Fruit fly (Drosophila melanogaster) whole organism, embryonic: ENCODE data around the gene Ugt36F1.

Experiments used
- Ada2b ChIP-seq: fragments of 200-800 bp; sonication (Bioruptor generic); IDR thresholded peaks from 2 replicates; pipeline ENCODE4 v1.3.6; 2022; ENCODE audit warnings: missing biosample characterization, missing genetic modification characterization
- Awh ChIP-seq: fragments of 200-800 bp; sonication (Bioruptor generic); IDR thresholded peaks from 2 replicates; pipeline ENCODE4, ENCODE4 v1.3.6; 2022; ENCODE audit warnings: missing biosample characterization, missing genetic modification characterization
- CG10543 ChIP-seq: fragments of 200-800 bp; sonication (Bioruptor generic); optimal IDR thresholded peaks from 3 replicates; lab custom pipeline; 2017; ENCODE audit warnings: missing biosample characterization, mild to moderate bottlenecking, missing genetic modification characterization, moderate library complexity
- CG11398 ChIP-seq: fragments of 200-800 bp; sonication (Bioruptor generic); optimal IDR thresholded peaks from 2 replicates; lab custom pipeline; 2016; ENCODE audit warnings: missing biosample characterization, missing genetic modification characterization
- CG1233 ChIP-seq: fragments of 200-800 bp; sonication (Bioruptor generic); optimal IDR thresholded peaks from 4 replicates; lab custom pipeline; 2018; ENCODE audit warnings: missing biosample characterization, mild to moderate bottlenecking, missing genetic modification characterization
- CG12942 ChIP-seq: fragments of 200-800 bp; sonication (Bioruptor generic); optimal IDR thresholded peaks from 3 replicates; lab custom pipeline; 2016; ENCODE audit warnings: missing biosample characterization, missing genetic modification characterization
- CG14965 ChIP-seq: fragments of 200-800 bp; sonication (Bioruptor generic); optimal IDR thresholded peaks from 2 replicates; lab custom pipeline; 2016; ENCODE audit warnings: missing biosample characterization, missing genetic modification characterization, borderline replicate concordance
- CG16815 ChIP-seq: fragments of 200-800 bp; sonication (Bioruptor generic); optimal IDR thresholded peaks from 3 replicates; lab custom pipeline; 2017; ENCODE audit warnings: missing biosample characterization, mild to moderate bottlenecking, missing genetic modification characterization
- CG16863 ChIP-seq: fragments of 200-800 bp; sonication (Bioruptor generic); optimal IDR thresholded peaks from 3 replicates; lab custom pipeline; 2016; ENCODE audit warnings: missing biosample characterization, missing genetic modification characterization
- CG2116 ChIP-seq: fragments of 200-800 bp; sonication (Bioruptor generic); optimal IDR thresholded peaks from 3 replicates; lab custom pipeline; 2018; ENCODE audit warnings: missing biosample characterization, mild to moderate bottlenecking, missing genetic modification characterization
- CG2129 ChIP-seq: fragments of 200-800 bp; sonication (Bioruptor generic); IDR thresholded peaks from 2 replicates; pipeline ENCODE4 v1.3.6; 2022; ENCODE audit warnings: missing biosample characterization, missing genetic modification characterization; ENCODE audit not compliant: partially characterized antibody
- CG2678 ChIP-seq: fragments of 200-800 bp; sonication (Bioruptor generic); optimal IDR thresholded peaks from 3 replicates; lab custom pipeline; 2019; ENCODE audit warnings: missing biosample characterization, mild to moderate bottlenecking, missing genetic modification characterization, moderate library complexity
- CG4820 ChIP-seq: fragments of 200-800 bp; sonication (Bioruptor generic); optimal IDR thresholded peaks from 3 replicates; lab custom pipeline; 2016; ENCODE audit warnings: missing biosample characterization, missing genetic modification characterization
- CG5245 ChIP-seq: fragments of 200-800 bp; sonication (Bioruptor generic); optimal IDR thresholded peaks from 3 replicates; lab custom pipeline; 2016; ENCODE audit warnings: missing biosample characterization, missing genetic modification characterization
- CG6683 ChIP-seq: fragments of 200-800 bp; sonication (Bioruptor generic); optimal IDR thresholded peaks from 2 replicates; lab custom pipeline; 2017; ENCODE audit warnings: missing biosample characterization, mild to moderate bottlenecking, missing genetic modification characterization, missing genetic modification reagents
- CG7372 ChIP-seq: fragments of 200-800 bp; sonication (Bioruptor generic); IDR thresholded peaks from 2 replicates; pipeline ENCODE4 v1.3.6; 2022; ENCODE audit warnings: missing biosample characterization, missing genetic modification characterization
- Dad ChIP-seq: fragments of 200-800 bp; sonication (Bioruptor generic); optimal IDR thresholded peaks from 3 replicates; lab custom pipeline; 2016; ENCODE audit warnings: missing biosample characterization, missing genetic modification characterization
- Fer2 ChIP-seq: fragments of 200-800 bp; sonication (Bioruptor generic); optimal IDR thresholded peaks from 2 replicates; lab custom pipeline; 2018; ENCODE audit warnings: missing biosample characterization, mild to moderate bottlenecking, missing genetic modification characterization, moderate library complexity
- Fer3 ChIP-seq: fragments of 200-800 bp; sonication (Bioruptor generic); optimal IDR thresholded peaks from 2 replicates; lab custom pipeline; 2018; ENCODE audit warnings: missing biosample characterization, mild to moderate bottlenecking, missing genetic modification characterization, moderate library complexity
- Gug ChIP-seq: fragments of 200-800 bp; sonication (Bioruptor generic); IDR thresholded peaks from 4 replicates; pipeline ENCODE4 v1.3.6; 2022; ENCODE audit warnings: missing biosample characterization, missing genetic modification characterization
- H15 ChIP-seq: fragments of 200-800 bp; sonication (Bioruptor generic); IDR thresholded peaks from 3 replicates; pipeline ENCODE4 v1.3.6; 2022; ENCODE audit warnings: missing biosample characterization, missing genetic modification characterization
- HHEX ChIP-seq: fragments of 200-800 bp; sonication (Bioruptor generic); optimal IDR thresholded peaks from 3 replicates; lab custom pipeline; 2017; ENCODE audit warnings: missing biosample characterization, mild to moderate bottlenecking, missing genetic modification characterization, missing genetic modification reagents
- NFAT ChIP-seq: fragments of 200-800 bp; sonication (Bioruptor generic); IDR thresholded peaks from 2 replicates; pipeline ENCODE4 v1.3.6; 2022; ENCODE audit warnings: missing biosample characterization, missing genetic modification characterization
- Optix ChIP-seq: fragments of 200-800 bp; sonication (Bioruptor generic); IDR thresholded peaks from 3 replicates; pipeline ENCODE4 v1.3.6; 2022; ENCODE audit warnings: missing biosample characterization, missing genetic modification characterization
- Scr ChIP-seq: fragments of 200-800 bp; sonication (Bioruptor generic); IDR thresholded peaks from 2 replicates; pipeline ENCODE4 v1.3.6; 2022; ENCODE audit warnings: missing biosample characterization, missing genetic modification characterization; ENCODE audit not compliant: partially characterized antibody
- Sin3A ChIP-seq: fragments of >200 bp; optimal IDR thresholded peaks from 2 replicates; lab custom pipeline; 2018
- ac ChIP-seq: fragments of 200-800 bp; sonication (Bioruptor generic); optimal IDR thresholded peaks from 3 replicates; lab custom pipeline; 2017; ENCODE audit warnings: missing biosample characterization, mild to moderate bottlenecking, missing genetic modification characterization
- al ChIP-seq: fragments of 200-800 bp; sonication (Bioruptor generic); IDR thresholded peaks from 2 replicates; pipeline ENCODE4 v1.3.6; 2022; ENCODE audit warnings: missing biosample characterization, missing genetic modification characterization
- amos ChIP-seq: fragments of 200-800 bp; sonication (Bioruptor generic); IDR thresholded peaks from 2 replicates; pipeline ENCODE4 v1.3.6; 2022; ENCODE audit warnings: missing biosample characterization, missing genetic modification characterization; ENCODE audit not compliant: partially characterized antibody
- ara ChIP-seq: fragments of 200-800 bp; sonication (Bioruptor generic); IDR thresholded peaks from 2 replicates; pipeline ENCODE4 v1.3.6; 2022; ENCODE audit warnings: missing biosample characterization, missing genetic modification characterization
- bbx ChIP-seq: fragments of 200-800 bp; sonication (Bioruptor generic); IDR thresholded peaks from 2 replicates; pipeline ENCODE4 v1.3.6; 2022; ENCODE audit warnings: missing biosample characterization, missing genetic modification characterization; ENCODE audit not compliant: partially characterized antibody
- bsh ChIP-seq, 2 experiments: fragments of 200-800 bp; sonication (Bioruptor generic); optimal IDR thresholded peaks; 2 replicates each; lab custom pipeline; 2017 to 2018; ENCODE audit warnings: mild to moderate bottlenecking in 2 of 2, missing biosample characterization in 2 of 2, missing genetic modification characterization in 2 of 2, moderate library complexity in 1 of 2
- btn ChIP-seq: fragments of 200-800 bp; sonication (Bioruptor generic); optimal IDR thresholded peaks from 2 replicates; lab custom pipeline; 2016; ENCODE audit warnings: missing biosample characterization, missing genetic modification characterization
- danr ChIP-seq: fragments of 200-800 bp; sonication (Bioruptor generic); IDR thresholded peaks from 2 replicates; pipeline ENCODE4 v1.3.6; 2022; ENCODE audit warnings: missing biosample characterization, missing genetic modification characterization
- disco-r ChIP-seq: fragments of 200-800 bp; sonication (Bioruptor generic); optimal IDR thresholded peaks from 2 replicates; lab custom pipeline; 2016; ENCODE audit warnings: missing biosample characterization, missing genetic modification characterization
- dpn ChIP-seq, 2 experiments: fragments of 200-800 bp; sonication (Bioruptor generic); optimal IDR thresholded peaks; 3 replicates each; lab custom pipeline; 2016; ENCODE audit warnings: missing biosample characterization in 2 of 2, missing genetic modification characterization in 2 of 2
- ewg ChIP-seq: fragments of 200-800 bp; sonication (Bioruptor generic); optimal IDR thresholded peaks from 3 replicates; lab custom pipeline; 2017; ENCODE audit warnings: mild to moderate bottlenecking, missing biosample characterization, missing genetic modification reagents, missing genetic modification characterization
- gce ChIP-seq: fragments of 200-800 bp; sonication (Bioruptor generic); IDR thresholded peaks from 3 replicates; pipeline ENCODE4 v1.3.6; 2022; ENCODE audit warnings: missing biosample characterization, missing genetic modification characterization
- gcm2 ChIP-seq: fragments of 200-800 bp; sonication (Bioruptor generic); optimal IDR thresholded peaks from 2 replicates; lab custom pipeline; 2016; ENCODE audit warnings: missing biosample characterization, missing genetic modification characterization
- gsb ChIP-seq: fragments of 200-800 bp; sonication (Bioruptor generic); IDR thresholded peaks from 2 replicates; pipeline ENCODE4 v1.3.6; 2022; ENCODE audit warnings: missing biosample characterization, missing genetic modification characterization
- lola ChIP-seq, 3 experiments: fragments of >200 bp in 2 of 3; fragments of 200-800 bp in 1 of 3; sonication (Bioruptor generic) in 1 of 3; optimal IDR thresholded peaks; 2 replicates each; lab custom pipeline; 2017 to 2019; ENCODE audit warnings: missing biosample characterization in 3 of 3, missing genetic modification characterization in 3 of 3, mild to moderate bottlenecking in 1 of 3, moderate library complexity in 1 of 3
- sc ChIP-seq, 3 experiments: fragments of >200 bp in 2 of 3; fragments of 200-800 bp in 1 of 3; sonication (Bioruptor generic) in 1 of 3; optimal IDR thresholded peaks; 2 replicates in 2 of 3; 3 replicates in 1 of 3; lab custom pipeline; 2017; ENCODE audit warnings: mild to moderate bottlenecking in 1 of 3, missing biosample characterization in 1 of 3, missing genetic modification characterization in 1 of 3, missing genetic modification reagents in 1 of 3
- sima ChIP-seq: fragments of 200-800 bp; sonication (Bioruptor generic); optimal IDR thresholded peaks from 2 replicates; lab custom pipeline; 2016; ENCODE audit warnings: missing biosample characterization, missing genetic modification characterization
- stwl ChIP-seq: fragments of 200-800 bp; sonication (Bioruptor generic); optimal IDR thresholded peaks from 3 replicates; lab custom pipeline; 2018; ENCODE audit warnings: missing biosample characterization, mild to moderate bottlenecking, missing genetic modification characterization, moderate library complexity
- vfl ChIP-seq: fragments of 200-800 bp; sonication (Bioruptor generic); optimal IDR thresholded peaks from 2 replicates; lab custom pipeline; 2016; ENCODE audit warnings: missing biosample characterization, missing genetic modification characterization
- wek ChIP-seq: fragments of 200-800 bp; sonication (Bioruptor generic); optimal IDR thresholded peaks from 3 replicates; lab custom pipeline; 2018; ENCODE audit warnings: missing biosample characterization, mild to moderate bottlenecking, missing genetic modification characterization, moderate library complexity
- zf30C ChIP-seq: fragments of 200-800 bp; sonication (Bioruptor generic); optimal IDR thresholded peaks from 3 replicates; lab custom pipeline; 2018; ENCODE audit warnings: missing biosample characterization, mild to moderate bottlenecking, missing genetic modification characterization

Gene Ugt36F1

dm6 chr2L:18830587-18831528 is 11.7 kb downstream of the Ugt36F1 start, which contains the start of the genes CG17597 and ScpX (continued):
- TF ChIP-seq Sin3A (lab: Kevin White, UChicago) (peak; percentile 71), CG6683 (GFP tag; lab: Kevin White, UChicago) (no peak), lola (GFP tag; optimal IDR thresholded peaks at IDR 0.05; lab: Kevin White, UChicago) (peak in 1 of 3 experiments; percentile 71), ac (GFP tag; lab: Kevin White, UChicago) (no peak), danr (GFP tag; lab: Robert Waterston, UW) (0 out of 2 replicates have a peak, but pooled peaks have one; percentile 36), CG10543 (GFP tag; lab: Kevin White, UChicago) (peak; percentile 63), Fer2 (tag; lab: Kevin White, UChicago) (peak; percentile 26), Ada2b (peak; percentile 51), gce (GFP tag; lab: Robert Waterston, UW) (no peak; the same call in 2 of the 3 replicates), ara (GFP tag; lab: Robert Waterston, UW) (no peak; the same call in 1 of the 2 replicates), CG2678 (tag; lab: Kevin White, UChicago) (peak; percentile 76), CG5245 (GFP tag; lab: Kevin White, UChicago) (peak; percentile 22), zf30C (GFP tag; lab: Kevin White, UChicago) (no peak), H15 (GFP tag; lab: Robert Waterston, UW) (no peak), CG16863 (GFP tag; lab: Kevin White, UChicago) (peak; percentile 31), CG2116 (GFP tag; lab: Kevin White, UChicago) (peak; percentile 79), CG14965 (GFP tag; lab: Kevin White, UChicago) (no peak), disco-r (GFP tag; lab: Kevin White, UChicago) (peak; percentile 28), bsh (GFP tag; optimal IDR thresholded peaks at IDR 0.05; lab: Kevin White, UChicago) (peak; percentile 48 to 56), sima (GFP tag; lab: Kevin White, UChicago) (no peak), sc (optimal IDR thresholded peaks at IDR 0.05; lab: Kevin White, UChicago) (no peak), sc (GFP tag; optimal IDR thresholded peaks at IDR 0.05; lab: Kevin White, UChicago) (peak; percentile 18), CG16815 (GFP tag; lab: Kevin White, UChicago) (peak; percentile 26), HHEX (GFP tag; lab: Kevin White, UChicago) (peak; percentile 39), Fer3 (peak; percentile 48), stwl (tag; lab: Kevin White, UChicago) (peak; percentile 94), gsb (GFP tag; lab: Robert Waterston, UW) (no peak), wek (GFP tag; lab: Kevin White, UChicago) (no peak), dpn (GFP tag; optimal IDR thresholded peaks at IDR 0.05; lab: Kevin White, UChicago) (peak; percentile 47 to 68), Gug (GFP tag; lab: Robert Waterston, UW) (peak; percentile 48; the same call in 3 of the 4 replicates), CG2129 (peak; percentile 52), CG4820 (peak; percentile 55), Awh (GFP tag; lab: Robert Waterston, UW) (no peak), btn (GFP tag; lab: Kevin White, UChicago) (no peak), CG11398 (GFP tag; lab: Kevin White, UChicago) (no peak), CG12942 (peak; percentile 45), amos (GFP tag; lab: Robert Waterston, UW) (peak; percentile 86), bbx (GFP tag; lab: Robert Waterston, UW) (peak; percentile 91), gcm2 (GFP tag; lab: Kevin White, UChicago) (peak; percentile 45), Optix (GFP tag; lab: Robert Waterston, UW) (0 out of 3 replicates have a peak, but pooled peaks have one; percentile 6), vfl (GFP tag; lab: Kevin White, UChicago) (peak; percentile 66), ewg (peak; percentile 44), Dad (GFP tag; lab: Kevin White, UChicago) (peak; percentile 36), al (GFP tag; lab: Robert Waterston, UW) (no peak; the same call in 1 of the 2 replicates), CG7372 (GFP tag; lab: Robert Waterston, UW) (0 out of 2 replicates have a peak, but pooled peaks have one; percentile 11), CG1233 (GFP tag; lab: Kevin White, UChicago) (peak; percentile 38), Scr (GFP tag; lab: Robert Waterston, UW) (peak; percentile 76), NFAT (GFP tag; lab: Robert Waterston, UW) (no peak; the same call in 1 of the 2 replicates)
